Fruit fly (Drosophila melanogaster) whole organism, adult: Measurements from ENCODE around the gene CG4465.

Experiments used
- CG11617 ChIP-seq: fragments of 200-800 bp; sonication (Bioruptor generic); optimal IDR thresholded peaks from 2 replicates; lab custom pipeline; 2017; ENCODE audit warnings: mild to moderate bottlenecking, missing biosample characterization, missing genetic modification reagents, missing genetic modification characterization
- CG12768 ChIP-seq: fragments of 200-800 bp; sonication (Bioruptor generic); optimal IDR thresholded peaks from 2 replicates; lab custom pipeline; 2017; ENCODE audit warnings: missing biosample characterization, missing genetic modification characterization, mild to moderate bottlenecking, moderate library complexity, missing genetic modification reagents
- CG14711 ChIP-seq: fragments of 200-800 bp; sonication (Bioruptor generic); optimal IDR thresholded peaks from 2 replicates; lab custom pipeline; 2018; ENCODE audit warnings: missing biosample characterization, mild to moderate bottlenecking, missing genetic modification characterization, moderate library complexity
- CG1620 ChIP-seq: fragments of 200-800 bp; sonication (Bioruptor generic); optimal IDR thresholded peaks from 2 replicates; lab custom pipeline; 2016; ENCODE audit warnings: missing biosample characterization, missing genetic modification characterization
- CG33017 ChIP-seq: fragments of 200-800 bp; sonication (Bioruptor generic); optimal IDR thresholded peaks from 2 replicates; lab custom pipeline; 2018; ENCODE audit warnings: missing biosample characterization, mild to moderate bottlenecking, missing genetic modification characterization, moderate library complexity
- CG7045 ChIP-seq: fragments of 200-800 bp; sonication (Bioruptor generic); optimal IDR thresholded peaks from 2 replicates; lab custom pipeline; 2017; ENCODE audit warnings: missing biosample characterization, mild to moderate bottlenecking, missing genetic modification characterization
- Clk ChIP-seq: fragments of 200-800 bp; sonication (Bioruptor generic); optimal IDR thresholded peaks from 2 replicates; lab custom pipeline; 2017; ENCODE audit warnings: missing biosample characterization, missing genetic modification characterization
- Crg-1 ChIP-seq: fragments of 200-800 bp; sonication (Bioruptor generic); optimal IDR thresholded peaks from 2 replicates; lab custom pipeline; 2016; ENCODE audit warnings: missing biosample characterization, missing genetic modification characterization
- Hr96 ChIP-seq: fragments of 200-800 bp; sonication (Bioruptor generic); optimal IDR thresholded peaks from 2 replicates; lab custom pipeline; 2016; ENCODE audit warnings: missing biosample characterization, missing genetic modification characterization
- bab1 ChIP-seq: fragments of 200-800 bp; sonication (Bioruptor generic); optimal IDR thresholded peaks from 3 replicates; lab custom pipeline; 2019; ENCODE audit warnings: missing biosample characterization, mild to moderate bottlenecking, missing genetic modification characterization, moderate library complexity
- kay ChIP-seq: fragments of 200-800 bp; sonication (Bioruptor generic); peaks from one replicate; lab custom pipeline; 2016; ENCODE audit warnings: missing biosample characterization, missing genetic modification characterization, borderline replicate concordance
- pad ChIP-seq: fragments of 200-800 bp; sonication (Bioruptor generic); optimal IDR thresholded peaks from 3 replicates; lab custom pipeline; 2017; ENCODE audit warnings: missing biosample characterization, missing genetic modification characterization, mild to moderate bottlenecking, moderate library complexity, missing genetic modification reagents
- tj ChIP-seq: fragments of 200-800 bp; sonication (Bioruptor generic); optimal IDR thresholded peaks from 3 replicates; lab custom pipeline; 2017; ENCODE audit warnings: missing biosample characterization, mild to moderate bottlenecking, missing genetic modification characterization, moderate library complexity

DNA sequence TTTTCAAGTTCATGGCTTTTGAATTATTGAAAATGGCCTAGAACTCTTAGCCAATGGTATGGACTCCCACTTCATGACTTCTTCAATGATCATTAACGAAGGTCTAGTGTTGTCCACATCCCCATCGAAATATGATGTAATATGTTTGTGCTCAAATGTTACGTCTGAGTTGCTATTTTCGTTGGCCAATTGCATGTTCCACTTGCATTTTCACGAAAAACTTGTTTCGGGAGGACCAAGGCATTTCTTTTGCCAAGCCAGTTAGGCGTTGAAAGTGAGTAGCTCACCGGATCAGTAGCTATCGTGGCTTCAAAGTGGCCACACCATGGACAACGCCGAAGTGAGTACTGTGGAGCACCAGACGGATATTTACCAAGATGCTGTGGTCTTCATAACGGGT lies 568 bp upstream of the CG4465 start, which contains the start of gene CG4770:
- TF ChIP-seq tj (GFP tag; lab: Kevin White, UChicago) (no peak), pad (GFP tag; lab: Kevin White, UChicago) (no peak), Clk (GFP tag; lab: Kevin White, UChicago) (no peak), CG12768 (no peak), CG1620 (no peak), kay (GFP tag; lab: Kevin White, UChicago) (no peak), CG7045 (GFP tag; lab: Kevin White, UChicago) (no peak), CG33017 (no peak), bab1 (GFP tag; lab: Kevin White, UChicago) (no peak), Crg-1 (no peak), Hr96 (GFP tag; lab: Kevin White, UChicago) (no peak), CG14711 (no peak), CG11617 (GFP tag; lab: Kevin White, UChicago) (no peak)
